Fruit fly (Drosophila melanogaster) whole organism, embryonic: ENCODE measurements around the gene Cyp4ac1.

ENCODE experiments used
- C15 ChIP-seq: fragments of 200-800 bp; sonication (Bioruptor generic); IDR thresholded peaks from 3 replicates; pipeline ENCODE4 v1.3.6; 2022; ENCODE audit warnings: missing biosample characterization, missing genetic modification characterization
- CG10267 ChIP-seq: fragments of 200-800 bp; sonication (Bioruptor generic); optimal IDR thresholded peaks from 2 replicates; lab custom pipeline; 2018; ENCODE audit warnings: missing biosample characterization, mild to moderate bottlenecking, missing genetic modification characterization, moderate library complexity
- CG10321 ChIP-seq: fragments of 200-800 bp; sonication (Bioruptor generic); IDR thresholded peaks from 2 replicates; pipeline ENCODE4 v1.3.6; 2022; ENCODE audit warnings: missing biosample characterization, missing genetic modification characterization
- CG10654 ChIP-seq: fragments of 200-800 bp; sonication (Bioruptor generic); optimal IDR thresholded peaks from 2 replicates; lab custom pipeline; 2016; ENCODE audit warnings: missing biosample characterization, missing genetic modification characterization
- CG11247 ChIP-seq: fragments of 200-800 bp; sonication (Bioruptor generic); IDR thresholded peaks from 2 replicates; pipeline ENCODE4 v1.3.6; 2022; ENCODE audit warnings: missing biosample characterization, missing genetic modification characterization
- CG14014 ChIP-seq: fragments of 200-800 bp; sonication (Bioruptor generic); IDR thresholded peaks from 2 replicates; pipeline ENCODE4 v1.3.6; 2022; ENCODE audit warnings: missing biosample characterization, missing genetic modification characterization
- CG14860 ChIP-seq: fragments of 200-800 bp; sonication (Bioruptor generic); IDR thresholded peaks from 3 replicates; pipeline ENCODE4 v1.3.6; 2022; ENCODE audit warnings: missing biosample characterization, missing genetic modification characterization; ENCODE audit not compliant: partially characterized antibody
- CG17359 ChIP-seq: fragments of 200-800 bp; sonication (Bioruptor generic); optimal IDR thresholded peaks from 3 replicates; lab custom pipeline; 2018; ENCODE audit warnings: missing biosample characterization, mild to moderate bottlenecking, missing genetic modification characterization, moderate library complexity
- CG3065 ChIP-seq: fragments of 200-800 bp; sonication (Bioruptor generic); optimal IDR thresholded peaks from 2 replicates; lab custom pipeline; 2016; ENCODE audit warnings: missing biosample characterization, missing genetic modification characterization
- CG34376 ChIP-seq: fragments of 200-800 bp; sonication (Bioruptor generic); optimal IDR thresholded peaks from 2 replicates; lab custom pipeline; 2018; ENCODE audit warnings: missing biosample characterization, mild to moderate bottlenecking, missing genetic modification characterization
- CG8281 ChIP-seq: fragments of 200-800 bp; sonication (Bioruptor generic); optimal IDR thresholded peaks from 2 replicates; lab custom pipeline; 2018; ENCODE audit warnings: missing biosample characterization, mild to moderate bottlenecking, missing genetic modification characterization, moderate library complexity
- CG8290 ChIP-seq, 3 experiments: fragments of 200-800 bp; sonication (Bioruptor generic); optimal IDR thresholded peaks; 2 replicates each; lab custom pipeline; 2016 to 2019; ENCODE audit warnings: missing biosample characterization in 3 of 3, missing genetic modification characterization in 3 of 3, mild to moderate bottlenecking in 2 of 3, moderate library complexity in 1 of 3
- CkIIα-i1 ChIP-seq: fragments of 200-800 bp; sonication (Bioruptor generic); IDR thresholded peaks from 2 replicates; pipeline ENCODE4 v1.3.6; 2022; ENCODE audit warnings: missing biosample characterization, missing genetic modification characterization
- D19A ChIP-seq: fragments of 200-800 bp; optimal IDR thresholded peaks from 3 replicates; lab custom pipeline; 2019; ENCODE audit warnings: missing biosample characterization, mild to moderate bottlenecking, missing genetic modification characterization, moderate library complexity
- Dad ChIP-seq: fragments of 200-800 bp; sonication (Bioruptor generic); optimal IDR thresholded peaks from 3 replicates; lab custom pipeline; 2016; ENCODE audit warnings: missing biosample characterization, missing genetic modification characterization
- Doc2 ChIP-seq: fragments of 200-800 bp; sonication (Bioruptor generic); IDR thresholded peaks from 2 replicates; pipeline ENCODE4 v1.3.6; 2022; ENCODE audit warnings: missing biosample characterization, missing genetic modification characterization
- Hey ChIP-seq: fragments of 200-800 bp; sonication (Bioruptor generic); optimal IDR thresholded peaks from 3 replicates; lab custom pipeline; 2018; ENCODE audit warnings: missing biosample characterization, mild to moderate bottlenecking, missing genetic modification characterization
- Hsf ChIP-seq: fragments of 200-800 bp; sonication (Bioruptor generic); optimal IDR thresholded peaks from 3 replicates; lab custom pipeline; 2016; ENCODE audit warnings: missing biosample characterization, missing genetic modification characterization
- MBD-R2 ChIP-seq: fragments of 200-800 bp; sonication (Bioruptor generic); IDR thresholded peaks from 2 replicates; pipeline ENCODE4 v1.3.6; 2022; ENCODE audit warnings: missing biosample characterization, missing genetic modification characterization
- MESR4 ChIP-seq: fragments of 200-800 bp; sonication (Bioruptor generic); optimal IDR thresholded peaks from 2 replicates; lab custom pipeline; 2018; ENCODE audit warnings: missing biosample characterization, mild to moderate bottlenecking, missing genetic modification characterization, moderate library complexity
- MTF-1 ChIP-seq: fragments of 200-800 bp; sonication (Bioruptor generic); optimal IDR thresholded peaks from 2 replicates; lab custom pipeline; 2018; ENCODE audit warnings: missing biosample characterization, mild to moderate bottlenecking, missing genetic modification characterization, borderline replicate concordance
- Neu2 ChIP-seq: fragments of 200-800 bp; sonication (Bioruptor generic); optimal IDR thresholded peaks from 3 replicates; lab custom pipeline; 2016; ENCODE audit warnings: missing biosample characterization, missing genetic modification characterization, borderline replicate concordance
- Pdp1 ChIP-seq, 2 experiments: fragments of 200-800 bp; sonication (Bioruptor generic); optimal IDR thresholded peaks; 3 replicates each; lab custom pipeline; 2016; ENCODE audit warnings: missing biosample characterization in 2 of 2, missing genetic modification characterization in 2 of 2, mild to moderate bottlenecking in 1 of 2, moderate library complexity in 1 of 2
- Six4 ChIP-seq: fragments of 200-800 bp; sonication (Bioruptor generic); optimal IDR thresholded peaks from 2 replicates; lab custom pipeline; 2016; ENCODE audit warnings: missing biosample characterization, missing genetic modification characterization
- Sox100B ChIP-seq: fragments of 200-800 bp; sonication (Bioruptor generic); optimal IDR thresholded peaks from 3 replicates; lab custom pipeline; 2018; ENCODE audit warnings: missing biosample characterization, mild to moderate bottlenecking, missing genetic modification characterization
- Sry-β ChIP-seq: fragments of 200-800 bp; sonication (Bioruptor generic); optimal IDR thresholded peaks from 2 replicates; lab custom pipeline; 2018; ENCODE audit warnings: missing biosample characterization, mild to moderate bottlenecking, missing genetic modification characterization, moderate library complexity
- Taf1 ChIP-seq: fragments of 200-800 bp; sonication (Bioruptor generic); IDR thresholded peaks from 2 replicates; pipeline ENCODE4 v1.3.6; 2022; ENCODE audit warnings: missing biosample characterization, missing genetic modification characterization
- aop ChIP-seq: fragments of 200-800 bp; sonication (Bioruptor generic); IDR thresholded peaks from 2 replicates; pipeline ENCODE4 v1.3.6; 2022; ENCODE audit warnings: missing biosample characterization, missing genetic modification characterization
- ara ChIP-seq: fragments of 200-800 bp; sonication (Bioruptor generic); IDR thresholded peaks from 2 replicates; pipeline ENCODE4 v1.3.6; 2022; ENCODE audit warnings: missing biosample characterization, missing genetic modification characterization
- chinmo ChIP-seq: fragments of 200-800 bp; sonication (Bioruptor generic); IDR thresholded peaks from 4 replicates; pipeline ENCODE4 v1.3.6; 2022; ENCODE audit warnings: missing biosample characterization, missing genetic modification characterization; ENCODE audit not compliant: partially characterized antibody
- chm ChIP-seq: fragments of 200-800 bp; sonication (Bioruptor generic); IDR thresholded peaks from 2 replicates; pipeline ENCODE4 v1.3.6; 2022; ENCODE audit warnings: missing biosample characterization, missing genetic modification characterization
- cwo ChIP-seq: fragments of 200-800 bp; sonication (Bioruptor generic); optimal IDR thresholded peaks from 3 replicates; lab custom pipeline; 2017; ENCODE audit warnings: missing biosample characterization, missing genetic modification characterization, mild to moderate bottlenecking, moderate library complexity, missing genetic modification reagents
- exex ChIP-seq: fragments of 200-800 bp; sonication (Bioruptor generic); optimal IDR thresholded peaks from 4 replicates; lab custom pipeline; 2018; ENCODE audit warnings: missing biosample characterization, mild to moderate bottlenecking, missing genetic modification characterization, moderate library complexity
- eyg ChIP-seq: fragments of 200-800 bp; sonication (Bioruptor generic); optimal IDR thresholded peaks from 3 replicates; lab custom pipeline; 2016; ENCODE audit warnings: missing biosample characterization, missing genetic modification characterization
- hkb ChIP-seq, 2 experiments: fragments of 200-800 bp in 1 of 2; fragments of >200 bp in 1 of 2; sonication (Bioruptor generic) in 1 of 2; IDR thresholded peaks in 1 of 2; optimal IDR thresholded peaks in 1 of 2; 2 replicates each; pipeline versions ENCODE4 v1.3.6 to Lab custom; 2017 to 2022; ENCODE audit warnings: missing biosample characterization in 1 of 2, missing genetic modification characterization in 1 of 2
- jigr1 ChIP-seq: fragments of 200-800 bp; sonication (Bioruptor generic); IDR thresholded peaks from 3 replicates; pipeline ENCODE4 v1.3.6; 2022; ENCODE audit warnings: missing biosample characterization, missing genetic modification characterization
- lab ChIP-seq: fragments of 200-800 bp; sonication (Bioruptor generic); optimal IDR thresholded peaks from 3 replicates; lab custom pipeline; 2017; ENCODE audit warnings: missing biosample characterization, missing genetic modification characterization, mild to moderate bottlenecking, moderate library complexity, missing genetic modification reagents
- mirr ChIP-seq: fragments of 200-800 bp; sonication (Bioruptor generic); optimal IDR thresholded peaks from 3 replicates; lab custom pipeline; 2018; ENCODE audit warnings: missing biosample characterization, mild to moderate bottlenecking, missing genetic modification characterization
- seq ChIP-seq: fragments of 200-800 bp; sonication (Bioruptor generic); IDR thresholded peaks from 2 replicates; pipeline ENCODE4 v1.3.6; 2022; ENCODE audit warnings: missing biosample characterization, missing genetic modification characterization
- slou ChIP-seq: fragments of 200-800 bp; sonication (Bioruptor generic); optimal IDR thresholded peaks from 3 replicates; lab custom pipeline; 2016; ENCODE audit warnings: missing biosample characterization, missing genetic modification characterization
- sna ChIP-seq: fragments of 200-800 bp; sonication (Bioruptor generic); IDR thresholded peaks from 2 replicates; pipeline ENCODE4 v1.3.6; 2022; ENCODE audit warnings: missing biosample characterization, missing genetic modification characterization; ENCODE audit not compliant: partially characterized antibody
- sug ChIP-seq: fragments of 200-800 bp; optimal IDR thresholded peaks from 2 replicates; lab custom pipeline; 2019; ENCODE audit warnings: missing biosample characterization, mild to moderate bottlenecking, missing genetic modification characterization, moderate library complexity
- tll ChIP-seq, 2 experiments: fragments of 200-800 bp in 1 of 2; fragments of >200 bp in 1 of 2; sonication (Bioruptor generic) in 1 of 2; optimal IDR thresholded peaks; 2 replicates each; lab custom pipeline; 2017 to 2019; ENCODE audit warnings: missing biosample characterization in 2 of 2, missing genetic modification characterization in 2 of 2, mild to moderate bottlenecking in 1 of 2, moderate library complexity in 1 of 2
- vnd ChIP-seq: fragments of 200-800 bp; sonication (Bioruptor generic); IDR thresholded peaks from 3 replicates; pipeline ENCODE4 v1.3.6; 2022; ENCODE audit warnings: missing biosample characterization, missing genetic modification characterization; ENCODE audit not compliant: partially characterized antibody

Cyp4ac1 gene

dm6 chr2L:5304367-5304766 lies 40.6 kb downstream of the Cyp4ac1 start:
- peak; percentile 2 for TF ChIP-seq Hey (tag; lab: Kevin White, UChicago)
- no peak for TF ChIP-seq Hsf (GFP tag; lab: Kevin White, UChicago)
- TF ChIP-seq CG3065 (GFP tag; lab: Kevin White, UChicago): no peak
- no peak for TF ChIP-seq CG17359 (tag; lab: Kevin White, UChicago)
- no peak for TF ChIP-seq jigr1
- no peak for TF ChIP-seq CG10654 (GFP tag; lab: Kevin White, UChicago)
- TF ChIP-seq Taf1 (GFP tag; lab: Robert Waterston, UW): no peak
- peak; percentile 46 for TF ChIP-seq mirr (GFP tag; lab: Kevin White, UChicago)
- no peak for TF ChIP-seq D19A (tag; lab: Kevin White, UChicago)
- TF ChIP-seq MBD-R2 (GFP tag; lab: Robert Waterston, UW): no peak
- TF ChIP-seq C15: no peak
- no peak for TF ChIP-seq Dad (GFP tag; lab: Kevin White, UChicago)
- no peak for TF ChIP-seq CG11247 (GFP tag; lab: Robert Waterston, UW)
- TF ChIP-seq cwo: no peak
- TF ChIP-seq chinmo (GFP tag; lab: Robert Waterston, UW): 0 out of 4 replicates have a peak, but pooled peaks have one; percentile 12
- TF ChIP-seq CG10321 (GFP tag; lab: Robert Waterston, UW): no peak
- TF ChIP-seq seq (GFP tag; lab: Robert Waterston, UW): no peak
- no peak for TF ChIP-seq Sry-β (GFP tag; lab: Kevin White, UChicago)
- peak; percentile 81 for TF ChIP-seq exex
- TF ChIP-seq Doc2 (GFP tag; lab: Robert Waterston, UW): no peak
- TF ChIP-seq CkIIα-i1: no peak
- TF ChIP-seq ara (GFP tag; lab: Robert Waterston, UW): no peak
- TF ChIP-seq slou (GFP tag; lab: Kevin White, UChicago): no peak
- TF ChIP-seq Six4 (GFP tag; lab: Kevin White, UChicago): no peak
- TF ChIP-seq Pdp1 (GFP tag; optimal IDR thresholded peaks at IDR 0.05; lab: Kevin White, UChicago): peak in 1 of 2 experiments; percentile 88
- no peak for TF ChIP-seq CG14014 (GFP tag; lab: Robert Waterston, UW)
- peak; percentile 24 for TF ChIP-seq lab (GFP tag; lab: Kevin White, UChicago)
- TF ChIP-seq chm: no peak
- 0 out of 3 replicates have a peak, but pooled peaks have one; percentile 29 for TF ChIP-seq vnd (GFP tag; lab: Robert Waterston, UW)
- TF ChIP-seq CG34376 (GFP tag; lab: Kevin White, UChicago): no peak
- TF ChIP-seq sna (GFP tag; lab: Robert Waterston, UW): no peak
- no peak for TF ChIP-seq aop
- TF ChIP-seq CG10267: no peak
- no peak for TF ChIP-seq Sox100B (GFP tag; lab: Kevin White, UChicago)
- TF ChIP-seq CG14860 (GFP tag; lab: Robert Waterston, UW): no peak
- no peak for TF ChIP-seq Neu2 (GFP tag; lab: Kevin White, UChicago)
- no peak for TF ChIP-seq MESR4 (GFP tag; lab: Kevin White, UChicago)
- no peak for TF ChIP-seq CG8281 (tag; lab: Kevin White, UChicago)
- no peak for TF ChIP-seq MTF-1 (GFP tag; lab: Kevin White, UChicago)
- no peak for TF ChIP-seq CG8290 (GFP tag; optimal IDR thresholded peaks at IDR 0.05; lab: Kevin White, UChicago)
- TF ChIP-seq CG8290 (tag; optimal IDR thresholded peaks at IDR 0.05; lab: Kevin White, UChicago): peak in 1 of 2 experiments; percentile 10
- peak; percentile 29 for TF ChIP-seq sug (tag; lab: Kevin White, UChicago)
- TF ChIP-seq hkb (optimal IDR thresholded peaks at IDR 0.05; lab: Kevin White, UChicago): no peak
- TF ChIP-seq hkb (GFP tag; IDR thresholded peaks at IDR 0.05; lab: Robert Waterston, UW): no peak
- no peak for TF ChIP-seq tll (GFP tag; optimal IDR thresholded peaks at IDR 0.05; lab: Kevin White, UChicago)
- no peak for TF ChIP-seq eyg (GFP tag; lab: Kevin White, UChicago)
- TF ChIP-seq, all 482 proteins: peak for 9
